Fruit fly (Drosophila melanogaster) whole organism, prepupa: ENCODE measurements around the gene Cpr64Ab.
A peak's percentile ranks its signal among the peaks of the same experiment; 100 is the strongest.

Experiments used
- Blimp-1 ChIP-seq: fragments of 200-800 bp; sonication (Bioruptor generic); optimal IDR thresholded peaks from 3 replicates; lab custom pipeline; 2017; ENCODE audit warnings: missing biosample characterization, missing genetic modification characterization, mild to moderate bottlenecking, moderate library complexity, missing genetic modification reagents
- CG10631 ChIP-seq: fragments of 200-800 bp; sonication (Bioruptor generic); optimal IDR thresholded peaks from 2 replicates; lab custom pipeline; 2016; ENCODE audit warnings: missing biosample characterization, missing genetic modification characterization
- CG10669 ChIP-seq: fragments of 200-800 bp; sonication (Bioruptor generic); optimal IDR thresholded peaks from 3 replicates; lab custom pipeline; 2018; ENCODE audit warnings: missing biosample characterization, mild to moderate bottlenecking, missing genetic modification characterization, moderate library complexity
- CG11294 ChIP-seq: fragments of 200-800 bp; sonication (Bioruptor generic); IDR thresholded peaks from 2 replicates; pipeline ENCODE4 v1.3.6; 2022; ENCODE audit warnings: missing biosample characterization, missing genetic modification characterization
- CG11902 ChIP-seq: fragments of 200-800 bp; sonication (Bioruptor generic); optimal IDR thresholded peaks from 3 replicates; lab custom pipeline; 2016; ENCODE audit warnings: missing biosample characterization, missing genetic modification characterization
- CG15336 ChIP-seq: fragments of 200-800 bp; sonication (Bioruptor generic); IDR thresholded peaks from 2 replicates; pipeline ENCODE4 v1.3.6; 2022; ENCODE audit warnings: missing biosample characterization, missing genetic modification characterization
- CG16779 ChIP-seq: fragments of 200-800 bp; sonication (Bioruptor generic); optimal IDR thresholded peaks from 3 replicates; lab custom pipeline; 2017; ENCODE audit warnings: missing biosample characterization, mild to moderate bottlenecking, missing genetic modification characterization
- CG32006 ChIP-seq: fragments of 200-800 bp; sonication (Bioruptor generic); optimal IDR thresholded peaks from 3 replicates; lab custom pipeline; 2017; ENCODE audit warnings: missing biosample characterization, mild to moderate bottlenecking, missing genetic modification characterization
- CG3919 ChIP-seq: fragments of 200-800 bp; sonication (Bioruptor generic); optimal IDR thresholded peaks from 3 replicates; lab custom pipeline; 2016; ENCODE audit warnings: missing biosample characterization, missing genetic modification characterization
- CG4318 ChIP-seq: fragments of 200-800 bp; sonication (Bioruptor generic); optimal IDR thresholded peaks from 3 replicates; lab custom pipeline; 2017; ENCODE audit warnings: missing biosample characterization, mild to moderate bottlenecking, missing genetic modification characterization
- CG6163 ChIP-seq: fragments of 200-800 bp; sonication (Bioruptor generic); IDR thresholded peaks from 3 replicates; pipeline ENCODE4 v1.3.6; 2022; ENCODE audit warnings: missing biosample characterization, missing genetic modification characterization
- CG6276 ChIP-seq: fragments of 200-800 bp; sonication (Bioruptor generic); optimal IDR thresholded peaks from 2 replicates; lab custom pipeline; 2017; ENCODE audit warnings: missing biosample characterization, mild to moderate bottlenecking, missing genetic modification characterization
- CG6792 ChIP-seq: fragments of 200-800 bp; sonication (Bioruptor generic); optimal IDR thresholded peaks from 3 replicates; lab custom pipeline; 2016; ENCODE audit warnings: missing biosample characterization, missing genetic modification characterization
- CG6808 ChIP-seq: fragments of 200-800 bp; sonication (Bioruptor generic); optimal IDR thresholded peaks from 3 replicates; lab custom pipeline; 2017; ENCODE audit warnings: missing biosample characterization, missing genetic modification characterization, mild to moderate bottlenecking, moderate library complexity, missing genetic modification reagents
- CG6854 ChIP-seq: fragments of 200-800 bp; sonication (Bioruptor generic); optimal IDR thresholded peaks from 2 replicates; lab custom pipeline; 2017; ENCODE audit warnings: missing biosample characterization, mild to moderate bottlenecking, missing genetic modification characterization
- CG8119 ChIP-seq: fragments of 200-800 bp; sonication (Bioruptor generic); IDR thresholded peaks from 3 replicates; pipeline ENCODE4 v1.3.6; 2022; ENCODE audit warnings: missing biosample characterization, missing genetic modification characterization
- CG9139 ChIP-seq: fragments of 200-800 bp; sonication (Bioruptor generic); optimal IDR thresholded peaks from 3 replicates; lab custom pipeline; 2017; ENCODE audit warnings: missing biosample characterization, mild to moderate bottlenecking, missing genetic modification characterization
- Eip75B ChIP-seq: fragments of 200-800 bp; sonication (Bioruptor generic); optimal IDR thresholded peaks from 3 replicates; lab custom pipeline; 2016; ENCODE audit warnings: missing biosample characterization, missing genetic modification characterization
- Eip78C ChIP-seq: fragments of 200-800 bp; sonication (Bioruptor generic); peaks from one replicate; lab custom pipeline; 2016; ENCODE audit warnings: missing biosample characterization, missing genetic modification characterization
- Eip93F ChIP-seq: fragments of 200-800 bp; sonication (Bioruptor generic); optimal IDR thresholded peaks from 2 replicates; lab custom pipeline; 2016; ENCODE audit warnings: missing biosample characterization, mild to moderate bottlenecking, missing genetic modification characterization
- Ets21C ChIP-seq: fragments of 200-800 bp; sonication (Bioruptor generic); optimal IDR thresholded peaks from 3 replicates; lab custom pipeline; 2016; ENCODE audit warnings: missing biosample characterization, missing genetic modification characterization
- Gug ChIP-seq: fragments of 200-800 bp; sonication (Bioruptor generic); IDR thresholded peaks from 2 replicates; pipeline ENCODE4 v1.3.6; 2022; ENCODE audit warnings: missing biosample characterization, missing genetic modification characterization
- Hr4 ChIP-seq: fragments of 200-800 bp; sonication (Bioruptor generic); optimal IDR thresholded peaks from 3 replicates; lab custom pipeline; 2016; ENCODE audit warnings: missing biosample characterization, missing genetic modification characterization
- Lpt ChIP-seq: fragments of 200-800 bp; sonication (Bioruptor generic); optimal IDR thresholded peaks from 3 replicates; lab custom pipeline; 2016; ENCODE audit warnings: missing biosample characterization, missing genetic modification characterization
- Sox14 ChIP-seq: fragments of 200-800 bp; sonication (Bioruptor generic); optimal IDR thresholded peaks from 3 replicates; lab custom pipeline; 2016; ENCODE audit warnings: missing biosample characterization, missing genetic modification characterization
- Sox15 ChIP-seq: fragments of 200-800 bp; sonication (Bioruptor generic); optimal IDR thresholded peaks from 3 replicates; lab custom pipeline; 2016; ENCODE audit warnings: missing biosample characterization, missing genetic modification characterization
- acj6 ChIP-seq: fragments of 200-800 bp; sonication (Bioruptor generic); optimal IDR thresholded peaks from 3 replicates; lab custom pipeline; 2016; ENCODE audit warnings: missing biosample characterization, missing genetic modification characterization
- dsx ChIP-seq: fragments of 200-800 bp; optimal IDR thresholded peaks from 3 replicates; lab custom pipeline; 2019; ENCODE audit warnings: missing biosample characterization, mild to moderate bottlenecking, missing genetic modification characterization, moderate library complexity; ENCODE audit not compliant: poor library complexity, severe bottlenecking
- eg ChIP-seq: fragments of 200-800 bp; sonication (Bioruptor generic); IDR thresholded peaks from 3 replicates; pipeline ENCODE4 v1.3.6; 2022; ENCODE audit warnings: missing biosample characterization, missing genetic modification characterization
- esn ChIP-seq: fragments of 200-800 bp; sonication (Bioruptor generic); optimal IDR thresholded peaks from 2 replicates; lab custom pipeline; 2016; ENCODE audit warnings: missing biosample characterization, mild to moderate bottlenecking, missing genetic modification characterization, moderate library complexity
- fd59A ChIP-seq: fragments of 200-800 bp; sonication (Bioruptor generic); optimal IDR thresholded peaks from 2 replicates; lab custom pipeline; 2017; ENCODE audit warnings: missing biosample characterization, mild to moderate bottlenecking, missing genetic modification characterization, missing genetic modification reagents
- fkh ChIP-seq: fragments of 200-800 bp; sonication (Bioruptor generic); optimal IDR thresholded peaks from 3 replicates; lab custom pipeline; 2017; ENCODE audit warnings: missing biosample characterization, mild to moderate bottlenecking, missing genetic modification characterization, moderate library complexity
- lz ChIP-seq: fragments of 200-800 bp; sonication (Bioruptor generic); optimal IDR thresholded peaks from 3 replicates; lab custom pipeline; 2016; ENCODE audit warnings: missing biosample characterization, missing genetic modification characterization
- net ChIP-seq: fragments of 200-800 bp; sonication (Bioruptor generic); optimal IDR thresholded peaks from 3 replicates; lab custom pipeline; 2016; ENCODE audit warnings: missing biosample characterization, missing genetic modification characterization
- pdm3 ChIP-seq: fragments of 200-800 bp; sonication (Bioruptor generic); optimal IDR thresholded peaks from 3 replicates; lab custom pipeline; 2016; ENCODE audit warnings: missing biosample characterization, missing genetic modification characterization
- spab ChIP-seq: fragments of 200-800 bp; sonication (Bioruptor generic); optimal IDR thresholded peaks from 2 replicates; lab custom pipeline; 2017; ENCODE audit warnings: missing biosample characterization, mild to moderate bottlenecking, missing genetic modification characterization, missing genetic modification reagents
- ss ChIP-seq, 2 experiments: fragments of 200-800 bp; sonication (Bioruptor generic); optimal IDR thresholded peaks; 2 replicates in 1 of 2; 3 replicates in 1 of 2; lab custom pipeline; 2017 to 2018; ENCODE audit warnings: mild to moderate bottlenecking in 2 of 2, missing biosample characterization in 2 of 2, missing genetic modification characterization in 2 of 2, moderate library complexity in 1 of 2
- svp ChIP-seq: fragments of 200-800 bp; sonication (Bioruptor generic); peaks from one replicate; lab custom pipeline; 2016; ENCODE audit warnings: missing biosample characterization, missing genetic modification characterization
- topi ChIP-seq: fragments of 200-800 bp; sonication (Bioruptor generic); optimal IDR thresholded peaks from 3 replicates; lab custom pipeline; 2016; ENCODE audit warnings: missing biosample characterization, missing genetic modification characterization

Gene Cpr64Ab

DNA sequence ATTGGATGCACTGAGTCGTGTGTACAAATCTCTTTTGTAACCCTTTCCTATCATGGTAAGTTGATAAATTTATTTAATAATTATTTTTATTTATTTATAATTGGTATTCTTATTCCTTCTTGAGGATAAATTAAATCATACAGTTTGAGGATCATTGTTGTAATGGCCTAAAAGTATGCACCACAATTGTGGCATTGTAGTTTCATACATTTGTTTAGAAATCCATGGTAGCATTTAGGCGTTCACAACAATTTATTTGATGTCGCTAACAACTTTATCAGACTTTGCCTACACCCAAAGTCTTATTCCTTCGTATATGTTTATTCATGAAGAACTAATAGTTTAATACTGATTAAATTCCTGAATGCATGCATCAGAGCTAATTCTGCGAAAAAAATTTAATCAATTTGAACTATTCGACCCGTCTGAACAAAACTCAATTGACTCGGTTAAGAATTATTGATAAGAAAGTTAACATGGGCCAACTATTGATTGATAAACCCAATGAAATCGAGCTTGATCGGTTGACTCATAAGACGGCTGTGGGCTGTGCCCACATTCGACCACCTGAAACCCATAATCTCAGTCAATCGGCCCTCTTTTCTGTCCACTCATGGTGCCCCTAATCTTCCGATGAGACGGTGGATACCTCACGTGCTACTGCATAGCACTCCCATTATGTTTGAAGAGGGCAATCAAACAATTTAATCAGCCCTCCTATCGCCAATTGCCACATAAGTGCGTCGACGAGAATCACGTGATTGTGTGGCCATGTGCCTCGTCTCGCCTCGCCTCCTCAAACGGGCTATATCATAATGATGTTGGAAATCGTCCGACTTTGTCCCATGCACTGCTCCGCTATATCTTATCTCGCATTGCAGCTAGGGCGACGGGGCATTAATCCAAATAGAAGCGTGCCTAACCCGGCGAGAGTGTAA is 8.2 kb upstream of the Cpr64Ab start:
- TF ChIP-seq fkh (peak; percentile 63), CG6163 (GFP tag; lab: Robert Waterston, UW) (peak; percentile 62), svp (peak; percentile 70), topi (GFP tag; lab: Kevin White, UChicago) (no peak), spab (GFP tag; lab: Kevin White, UChicago) (no peak), eg (peak; percentile 42; the same call in 1 of the 3 replicates), CG6276 (GFP tag; lab: Kevin White, UChicago) (peak; percentile 1), pdm3 (no peak), Eip78C (peak; percentile 48)

DNA sequence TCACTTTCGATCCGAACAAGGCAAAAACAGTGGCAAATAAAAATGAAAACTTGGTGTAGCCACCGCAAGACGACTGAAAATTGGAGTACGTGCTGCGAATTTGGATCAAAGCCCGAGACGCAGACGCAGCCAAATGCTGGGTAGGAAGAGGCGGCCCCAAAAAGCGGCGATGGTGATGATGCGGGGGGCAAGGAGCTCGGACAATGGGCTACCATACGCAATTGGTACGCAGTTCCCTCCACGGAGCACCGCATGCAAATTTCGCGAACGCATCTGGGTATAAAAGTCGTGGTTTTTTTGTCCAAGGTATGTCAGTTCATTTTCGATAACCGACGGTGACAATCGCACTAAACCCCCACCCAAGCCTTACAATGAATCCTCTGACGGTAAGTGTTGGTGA is 3.7 kb upstream of the Cpr64Ab start, which contains the start of gene Cpr64Ad:
Cpr64Ad (plus strand) TSS at position 301 of the 400 bp plus-strand sequence.
- TF ChIP-seq CG6163 (GFP tag; lab: Robert Waterston, UW) = 0 out of 3 replicates have a peak, but pooled peaks have one; percentile 10
- no peak for TF ChIP-seq CG6792 (GFP tag; lab: Kevin White, UChicago)

DNA sequence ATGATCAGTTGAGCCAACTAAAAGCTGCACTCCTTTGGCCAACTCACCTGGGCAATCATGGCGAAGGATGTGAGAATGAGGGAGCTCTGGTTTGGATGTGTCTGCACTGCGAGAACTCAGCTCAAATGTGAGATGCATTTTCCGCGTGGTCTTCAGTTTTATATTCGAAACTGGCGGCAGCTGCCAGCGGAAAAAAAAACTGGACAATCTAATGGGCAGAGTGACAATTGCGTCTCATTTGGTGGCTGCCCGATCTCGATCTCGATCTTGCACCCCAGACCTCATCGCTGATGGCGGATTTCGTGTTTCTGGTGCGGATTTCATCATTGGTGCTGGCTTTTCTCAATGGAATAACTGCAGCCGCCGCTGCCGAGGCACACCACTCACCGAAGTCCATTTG is 1.5 kb upstream of the Cpr64Ab start, which contains the start of gene Cpr64Ac:
Cpr64Ac (minus strand) TSS at position 101 of the 400 bp plus-strand sequence.
- TF ChIP-seq topi (GFP tag; lab: Kevin White, UChicago) (no peak), pdm3 (no peak), Blimp-1 (GFP tag; lab: Kevin White, UChicago) (no peak), CG16779 (no peak), ss (GFP tag; optimal IDR thresholded peaks at IDR 0.05; lab: Kevin White, UChicago) (no peak)

DNA sequence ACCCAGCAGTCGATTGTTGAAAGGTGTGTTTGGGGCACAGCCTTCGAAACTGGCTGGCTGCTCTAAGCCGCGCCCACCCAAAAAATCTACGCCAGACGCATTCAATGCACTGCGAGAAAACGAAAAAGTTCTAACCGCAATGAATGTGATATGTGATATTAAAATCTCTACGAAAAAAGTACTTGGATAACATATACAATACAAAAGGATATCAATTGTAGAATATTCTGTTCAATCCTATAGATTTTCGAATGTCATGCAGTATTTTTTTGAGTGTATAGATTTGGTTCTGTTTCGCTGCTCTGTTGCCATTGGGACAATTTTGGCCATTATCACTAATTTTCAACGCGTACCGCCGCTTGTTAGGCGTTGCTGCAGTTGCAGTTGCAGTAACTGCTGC is 1.6 kb downstream of the Cpr64Ab start:
- TF ChIP-seq CG6163 (GFP tag; lab: Robert Waterston, UW) = peak; percentile 41; the same call in 2 of the 3 replicates
- TF ChIP-seq Gug (GFP tag; lab: Robert Waterston, UW) = peak; percentile 47
- TF ChIP-seq CG3919 = peak; percentile 36
- peak; percentile 40 for TF ChIP-seq CG6276 (GFP tag; lab: Kevin White, UChicago)
- no peak for TF ChIP-seq Sox14 (GFP tag; lab: Kevin White, UChicago)
- peak; percentile 67 for TF ChIP-seq CG11294
- no peak for TF ChIP-seq CG10669 (GFP tag; lab: Kevin White, UChicago)
- peak; percentile 85 for TF ChIP-seq eg

DNA sequence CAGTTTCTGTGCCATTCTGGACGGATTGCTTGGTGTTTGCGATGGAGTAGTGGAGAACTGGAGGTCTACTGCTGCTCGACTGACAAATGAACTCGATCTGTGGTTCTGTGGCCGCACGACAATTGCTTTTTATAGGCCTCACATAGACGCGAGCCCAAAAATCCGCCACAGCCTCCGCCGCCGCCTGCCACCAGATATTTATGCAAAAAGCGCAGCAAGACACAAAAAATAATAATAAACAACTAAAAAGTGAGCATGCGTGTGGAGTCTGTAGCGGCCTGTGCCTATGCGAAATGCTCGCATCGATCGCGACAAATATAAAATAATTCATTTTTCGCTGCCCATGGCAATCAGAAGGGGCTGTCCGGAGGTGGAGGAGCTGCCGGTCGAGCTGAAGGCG is 2.3 kb downstream of the Cpr64Ab start, which contains the start of gene Cpr64Aa:
Cpr64Aa (minus strand) TSS at position 101 of the 400 bp plus-strand sequence.
- TF ChIP-seq eg = 0 out of 3 replicates have a peak, but pooled peaks have one; percentile 37
- no peak for TF ChIP-seq net (GFP tag; lab: Kevin White, UChicago)

DNA sequence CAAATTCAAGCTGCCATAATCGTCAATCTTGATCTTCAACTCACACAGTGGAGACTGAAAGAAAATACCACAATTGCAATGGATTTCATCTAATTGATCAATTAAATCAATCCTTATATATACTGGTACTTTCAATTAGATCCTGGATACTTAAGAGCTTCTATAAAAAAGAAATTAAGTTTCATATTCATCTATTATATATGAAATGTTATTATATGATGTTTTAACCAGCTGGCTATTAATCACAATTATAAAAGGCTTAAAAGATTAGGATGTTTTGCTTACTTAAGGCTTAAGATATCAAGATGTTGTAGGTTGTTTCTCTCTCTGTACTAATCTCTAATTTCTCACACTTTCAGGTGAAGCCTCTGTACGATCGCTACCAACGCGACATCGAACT is 6.5 kb downstream of the Cpr64Ab start:
- TF ChIP-seq CG9139 (GFP tag; lab: Kevin White, UChicago) = no peak
- TF ChIP-seq CG10631 (GFP tag; lab: Kevin White, UChicago) = no peak
- no peak for TF ChIP-seq Eip93F (GFP tag; lab: Kevin White, UChicago)
- TF ChIP-seq Sox15 = no peak
- TF ChIP-seq CG6854 = no peak
- TF ChIP-seq esn (GFP tag; lab: Kevin White, UChicago) = no peak
- TF ChIP-seq fkh = no peak
- TF ChIP-seq CG11902 = no peak
- TF ChIP-seq Eip75B (GFP tag; lab: Kevin White, UChicago) = no peak
- peak; percentile 32; the same call in 1 of the 3 replicates for TF ChIP-seq CG8119 (GFP tag; lab: Robert Waterston, UW)
- TF ChIP-seq Lpt = no peak
- no peak for TF ChIP-seq acj6 (GFP tag; lab: Kevin White, UChicago)
- peak; percentile 15 for TF ChIP-seq CG4318 (GFP tag; lab: Kevin White, UChicago)
- no peak for TF ChIP-seq fd59A (GFP tag; lab: Kevin White, UChicago)
- 0 out of 2 replicates have a peak, but pooled peaks have one; percentile 19 for TF ChIP-seq CG15336 (GFP tag; lab: Robert Waterston, UW)
- TF ChIP-seq CG32006 (GFP tag; lab: Kevin White, UChicago) = peak; percentile 55
- TF ChIP-seq Ets21C (GFP tag; lab: Kevin White, UChicago) = no peak
- TF ChIP-seq lz (GFP tag; lab: Kevin White, UChicago) = no peak
- no peak for TF ChIP-seq topi (GFP tag; lab: Kevin White, UChicago)
- TF ChIP-seq Hr4 (GFP tag; lab: Kevin White, UChicago) = peak; percentile 51
- no peak for TF ChIP-seq CG6808 (GFP tag; lab: Kevin White, UChicago)
- TF ChIP-seq dsx (GFP tag; lab: Kevin White, UChicago) = no peak
- no peak for TF ChIP-seq CG3919
